Worm (Caenorhabditis elegans): ENCODE data around the gene C13A2.6.

DNA sequence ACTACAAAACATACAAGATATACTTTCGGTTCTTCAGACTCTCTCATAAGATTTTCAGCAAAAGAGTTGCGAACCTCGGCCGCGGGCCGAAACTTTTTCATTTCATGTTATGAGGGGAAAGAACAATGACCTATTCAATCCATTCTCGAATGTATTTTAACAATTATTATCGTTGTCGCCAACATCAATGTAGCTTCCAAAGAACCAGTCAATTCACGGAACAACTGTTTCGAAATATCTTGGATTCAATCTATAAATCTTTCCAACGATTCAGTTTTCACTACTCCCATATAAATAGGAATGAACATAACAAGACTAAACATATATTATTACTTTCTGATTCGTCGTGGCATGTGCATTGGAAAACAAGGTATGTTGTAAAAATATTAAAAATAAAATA, 37.6 kb downstream of the C13A2.6 start, which contains the start of gene F07G11.1:
- TF ChIP-seq unc-130 (GFP tag; optimal IDR thresholded peaks at IDR 0.05) (no peak), T26A5.8 (tag; optimal IDR thresholded peaks at IDR 0.05) (no peak), Y79H2A.3 (GFP tag; conservative IDR thresholded peaks at IDR 0.05) (no peak), efl-1 (GFP tag; optimal IDR thresholded peaks at IDR 0.05) (no peak), K12H6.12 (tag; optimal IDR thresholded peaks at IDR 0.05) (no peak), snpc-4 (GFP tag; optimal IDR thresholded peaks at IDR 0.05) (no peak), snpc-4 (tag; optimal IDR thresholded peaks at IDR 0.05) (no peak), nfya-1 (tag; optimal IDR thresholded peaks at IDR 0.05; ENCODE audit: borderline replicate concordance, insufficient read depth) (no peak), pbrm-1 (GFP tag; IDR thresholded peaks at IDR 0.05) (no peak), bed-1 (GFP tag; IDR thresholded peaks at IDR 0.05) (no peak), unc-62 (GFP tag; optimal IDR thresholded peaks at IDR 0.05) (no peak), sea-2 (GFP tag; IDR thresholded peaks at IDR 0.05) (no peak), fkh-3 (tag; optimal IDR thresholded peaks at IDR 0.05) (no peak), dpl-1 (GFP tag; optimal IDR thresholded peaks at IDR 0.05) (no peak)
